Fruit fly (Drosophila melanogaster) whole organism, embryonic: ENCODE results near the gene Ufl1.

Experiments used
- Bteb2 ChIP-seq: fragments of 200-800 bp; sonication (Bioruptor generic); optimal IDR thresholded peaks from 2 replicates; lab custom pipeline; 2016; ENCODE audit warnings: missing biosample characterization, missing genetic modification characterization
- CG12659 ChIP-seq: fragments of 200-800 bp; sonication (Bioruptor generic); optimal IDR thresholded peaks from 3 replicates; lab custom pipeline; 2017; ENCODE audit warnings: mild to moderate bottlenecking, missing biosample characterization, missing genetic modification reagents, missing genetic modification characterization
- CG13296 ChIP-seq: fragments of 200-800 bp; sonication (Bioruptor generic); optimal IDR thresholded peaks from 3 replicates; lab custom pipeline; 2018; ENCODE audit warnings: missing biosample characterization, mild to moderate bottlenecking, missing genetic modification characterization
- CG15479 ChIP-seq: fragments of 200-800 bp; sonication (Bioruptor generic); optimal IDR thresholded peaks from 3 replicates; lab custom pipeline; 2019; ENCODE audit warnings: missing biosample characterization, mild to moderate bottlenecking, missing genetic modification characterization, moderate library complexity
- CG17568 ChIP-seq: fragments of 200-800 bp; sonication (Bioruptor generic); optimal IDR thresholded peaks from 2 replicates; lab custom pipeline; 2018; ENCODE audit warnings: missing biosample characterization, mild to moderate bottlenecking, missing genetic modification characterization, moderate library complexity
- CG31388 ChIP-seq: fragments of 200-800 bp; sonication (Bioruptor generic); optimal IDR thresholded peaks from 2 replicates; lab custom pipeline; 2016; ENCODE audit warnings: missing biosample characterization, missing genetic modification characterization
- CG43689 ChIP-seq: fragments of 200-800 bp; sonication (Bioruptor generic); IDR thresholded peaks from 2 replicates; pipeline ENCODE4 v1.3.6; 2022; ENCODE audit warnings: missing biosample characterization, missing genetic modification characterization
- MTF-1 ChIP-seq: fragments of 200-800 bp; sonication (Bioruptor generic); optimal IDR thresholded peaks from 2 replicates; lab custom pipeline; 2018; ENCODE audit warnings: missing biosample characterization, mild to moderate bottlenecking, missing genetic modification characterization, borderline replicate concordance
- abd-A ChIP-seq: fragments of 200-800 bp; sonication (Bioruptor generic); optimal IDR thresholded peaks from 3 replicates; lab custom pipeline; 2019; ENCODE audit warnings: missing biosample characterization, mild to moderate bottlenecking, missing genetic modification characterization, moderate library complexity
- dpn ChIP-seq, 2 experiments: fragments of 200-800 bp; sonication (Bioruptor generic); optimal IDR thresholded peaks; 3 replicates each; lab custom pipeline; 2016; ENCODE audit warnings: missing biosample characterization in 2 of 2, missing genetic modification characterization in 2 of 2
- inv ChIP-seq: fragments of 200-800 bp; sonication (Bioruptor generic); IDR thresholded peaks from 2 replicates; pipeline ENCODE4 v1.3.6; 2022; ENCODE audit warnings: missing biosample characterization, missing genetic modification characterization; ENCODE audit not compliant: partially characterized antibody
- twi ChIP-seq: fragments of 200-800 bp; optimal IDR thresholded peaks from 2 replicates; lab custom pipeline; 2019; ENCODE audit warnings: missing biosample characterization, mild to moderate bottlenecking, missing genetic modification characterization, moderate library complexity

DNA sequence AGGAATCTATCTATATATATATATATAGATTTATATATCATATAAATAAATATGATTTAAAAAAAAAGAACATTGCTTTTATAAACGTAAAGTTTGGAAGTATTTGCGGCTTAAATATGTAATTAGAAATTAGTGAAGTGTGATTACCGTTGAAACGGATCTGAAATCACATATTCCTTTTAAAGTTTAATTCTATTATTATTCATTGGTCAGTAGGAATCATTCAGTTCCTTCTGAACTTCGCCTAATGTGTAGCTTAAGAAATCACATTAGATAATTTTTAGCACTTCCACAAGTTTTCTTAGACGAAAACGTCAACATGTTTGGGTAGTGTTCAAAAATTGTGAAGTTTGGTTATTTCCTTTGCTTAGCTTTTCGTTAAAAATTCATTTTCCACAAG, 13.8 kb downstream of the Ufl1 start, which contains the start of gene djl:
- TF ChIP-seq twi (tag; lab: Kevin White, UChicago) (no peak), MTF-1 (GFP tag; lab: Kevin White, UChicago) (no peak), Bteb2 (GFP tag; lab: Kevin White, UChicago) (no peak), CG13296 (GFP tag; lab: Kevin White, UChicago) (no peak), CG17568 (GFP tag; lab: Kevin White, UChicago) (no peak), inv (GFP tag; lab: Robert Waterston, UW) (no peak), CG15479 (GFP tag; lab: Kevin White, UChicago) (no peak), dpn (GFP tag; optimal IDR thresholded peaks at IDR 0.05; lab: Kevin White, UChicago) (no peak), abd-A (tag; lab: Kevin White, UChicago) (no peak), CG31388 (no peak), CG43689 (no peak), CG12659 (GFP tag; lab: Kevin White, UChicago) (no peak)
